Fruit fly (Drosophila melanogaster) whole organism, embryonic: Measurements from ENCODE around the gene SIDL.

Source experiments
- ATbp ChIP-seq: fragments of 200-800 bp; sonication (Bioruptor generic); optimal IDR thresholded peaks from 2 replicates; lab custom pipeline; 2017; ENCODE audit warnings: missing biosample characterization, mild to moderate bottlenecking, missing genetic modification characterization, missing genetic modification reagents
- Ada2b ChIP-seq: fragments of 200-800 bp; sonication (Bioruptor generic); IDR thresholded peaks from 2 replicates; pipeline ENCODE4 v1.3.6; 2022; ENCODE audit warnings: missing biosample characterization, missing genetic modification characterization
- Atf-2 ChIP-seq: fragments of 200-800 bp; sonication (Bioruptor generic); optimal IDR thresholded peaks from 2 replicates; lab custom pipeline; 2016; ENCODE audit warnings: missing biosample characterization, missing genetic modification characterization
- B-H1 ChIP-seq: fragments of 200-800 bp; sonication (Bioruptor generic); IDR thresholded peaks from 3 replicates; pipeline ENCODE4 v1.3.6; 2022; ENCODE audit warnings: missing biosample characterization, missing genetic modification characterization
- CG10654 ChIP-seq: fragments of 200-800 bp; sonication (Bioruptor generic); optimal IDR thresholded peaks from 2 replicates; lab custom pipeline; 2016; ENCODE audit warnings: missing biosample characterization, missing genetic modification characterization
- CG10979 ChIP-seq: fragments of 200-800 bp; sonication (Bioruptor generic); optimal IDR thresholded peaks from 2 replicates; lab custom pipeline; 2018; ENCODE audit warnings: missing biosample characterization, mild to moderate bottlenecking, missing genetic modification characterization, moderate library complexity
- CG11560 ChIP-seq: fragments of 200-800 bp; sonication (Bioruptor generic); IDR thresholded peaks from 3 replicates; pipeline ENCODE4 v1.3.6; 2022; ENCODE audit warnings: missing biosample characterization, missing genetic modification characterization
- CG12155 ChIP-seq: fragments of 200-800 bp; sonication (Bioruptor generic); optimal IDR thresholded peaks from 3 replicates; lab custom pipeline; 2016; ENCODE audit warnings: missing biosample characterization, missing genetic modification characterization
- CG13424 ChIP-seq: fragments of 200-800 bp; sonication (Bioruptor generic); optimal IDR thresholded peaks from 2 replicates; lab custom pipeline; 2019; ENCODE audit warnings: missing biosample characterization, mild to moderate bottlenecking, missing genetic modification characterization, moderate library complexity
- CG17328 ChIP-seq: fragments of 200-800 bp; sonication (Bioruptor generic); IDR thresholded peaks from 2 replicates; pipeline ENCODE4 v1.3.6; 2022; ENCODE audit warnings: missing biosample characterization, missing genetic modification characterization
- CG17568 ChIP-seq: fragments of 200-800 bp; sonication (Bioruptor generic); optimal IDR thresholded peaks from 2 replicates; lab custom pipeline; 2018; ENCODE audit warnings: missing biosample characterization, mild to moderate bottlenecking, missing genetic modification characterization, moderate library complexity
- CG18599 ChIP-seq: fragments of 200-800 bp; sonication (Bioruptor generic); optimal IDR thresholded peaks from 3 replicates; lab custom pipeline; 2017; ENCODE audit warnings: missing biosample characterization, missing genetic modification characterization, mild to moderate bottlenecking, moderate library complexity, missing genetic modification reagents
- CG2120 ChIP-seq: fragments of 200-800 bp; sonication (Bioruptor generic); optimal IDR thresholded peaks from 3 replicates; lab custom pipeline; 2016; ENCODE audit warnings: missing biosample characterization, missing genetic modification characterization
- CG32532 ChIP-seq: fragments of 200-800 bp; sonication (Bioruptor generic); IDR thresholded peaks from 2 replicates; pipeline ENCODE4 v1.3.6; 2022; ENCODE audit warnings: missing biosample characterization, missing genetic modification characterization
- CG3847 ChIP-seq: fragments of 200-800 bp; sonication (Bioruptor generic); IDR thresholded peaks from 2 replicates; pipeline ENCODE4 v1.3.6; 2022; ENCODE audit warnings: missing biosample characterization, missing genetic modification characterization
- CG43689 ChIP-seq: fragments of 200-800 bp; sonication (Bioruptor generic); IDR thresholded peaks from 2 replicates; pipeline ENCODE4 v1.3.6; 2022; ENCODE audit warnings: missing biosample characterization, missing genetic modification characterization
- CG4707 ChIP-seq: fragments of 200-800 bp; sonication (Bioruptor generic); optimal IDR thresholded peaks from 2 replicates; lab custom pipeline; 2018; ENCODE audit warnings: missing biosample characterization, mild to moderate bottlenecking, missing genetic modification characterization, moderate library complexity
- CG4854 ChIP-seq: fragments of 200-800 bp; sonication (Bioruptor generic); optimal IDR thresholded peaks from 2 replicates; lab custom pipeline; 2016; ENCODE audit warnings: missing biosample characterization, missing genetic modification characterization, inconsistent platforms
- CG7372 ChIP-seq: fragments of 200-800 bp; sonication (Bioruptor generic); IDR thresholded peaks from 2 replicates; pipeline ENCODE4 v1.3.6; 2022; ENCODE audit warnings: missing biosample characterization, missing genetic modification characterization
- CG8089 ChIP-seq: fragments of 200-800 bp; sonication (Bioruptor generic); optimal IDR thresholded peaks from 3 replicates; lab custom pipeline; 2016; ENCODE audit warnings: missing biosample characterization, missing genetic modification characterization
- CG8924 ChIP-seq: fragments of 200-800 bp; optimal IDR thresholded peaks from 3 replicates; lab custom pipeline; 2019; ENCODE audit warnings: missing biosample characterization, mild to moderate bottlenecking, missing genetic modification characterization, moderate library complexity
- CG9437 ChIP-seq: fragments of 200-800 bp; sonication (Bioruptor generic); optimal IDR thresholded peaks from 2 replicates; lab custom pipeline; 2018; ENCODE audit warnings: missing biosample characterization, mild to moderate bottlenecking, missing genetic modification characterization
- Dad ChIP-seq: fragments of 200-800 bp; sonication (Bioruptor generic); optimal IDR thresholded peaks from 3 replicates; lab custom pipeline; 2016; ENCODE audit warnings: missing biosample characterization, missing genetic modification characterization
- Dref ChIP-seq: fragments of 200-800 bp; sonication (Bioruptor generic); IDR thresholded peaks from 2 replicates; pipeline ENCODE4 v1.3.6; 2022; ENCODE audit warnings: missing biosample characterization, missing genetic modification characterization
- Fer1 ChIP-seq: fragments of 200-800 bp; sonication (Bioruptor generic); optimal IDR thresholded peaks from 2 replicates; lab custom pipeline; 2017; ENCODE audit warnings: missing biosample characterization, mild to moderate bottlenecking, missing genetic modification characterization
- Fer3 ChIP-seq: fragments of 200-800 bp; sonication (Bioruptor generic); optimal IDR thresholded peaks from 2 replicates; lab custom pipeline; 2018; ENCODE audit warnings: missing biosample characterization, mild to moderate bottlenecking, missing genetic modification characterization, moderate library complexity
- Hand ChIP-seq: fragments of 200-800 bp; sonication (Bioruptor generic); optimal IDR thresholded peaks from 2 replicates; lab custom pipeline; 2017; ENCODE audit warnings: mild to moderate bottlenecking, missing biosample characterization, missing genetic modification reagents, missing genetic modification characterization
- Hr39 ChIP-seq: fragments of >200 bp; optimal IDR thresholded peaks from 2 replicates; lab custom pipeline; 2017
- Hr51 ChIP-seq, 2 experiments: fragments of 200-800 bp; sonication (Bioruptor generic); optimal IDR thresholded peaks; 2 replicates in 1 of 2; 3 replicates in 1 of 2; lab custom pipeline; 2016 to 2018; ENCODE audit warnings: missing biosample characterization in 2 of 2, missing genetic modification characterization in 2 of 2, mild to moderate bottlenecking in 1 of 2, moderate library complexity in 1 of 2
- Mrtf ChIP-seq: fragments of 200-800 bp; sonication (Bioruptor generic); IDR thresholded peaks from 3 replicates; pipeline ENCODE4 v1.3.6; 2022; ENCODE audit warnings: missing biosample characterization, missing genetic modification characterization
- Optix ChIP-seq: fragments of 200-800 bp; sonication (Bioruptor generic); IDR thresholded peaks from 3 replicates; pipeline ENCODE4 v1.3.6; 2022; ENCODE audit warnings: missing biosample characterization, missing genetic modification characterization
- Six4 ChIP-seq: fragments of 200-800 bp; sonication (Bioruptor generic); optimal IDR thresholded peaks from 2 replicates; lab custom pipeline; 2016; ENCODE audit warnings: missing biosample characterization, missing genetic modification characterization
- YL-1 ChIP-seq: fragments of 200-800 bp; sonication (Bioruptor generic); optimal IDR thresholded peaks from 3 replicates; lab custom pipeline; 2017; ENCODE audit warnings: missing biosample characterization, mild to moderate bottlenecking, missing genetic modification characterization
- al ChIP-seq: fragments of 200-800 bp; sonication (Bioruptor generic); IDR thresholded peaks from 2 replicates; pipeline ENCODE4 v1.3.6; 2022; ENCODE audit warnings: missing biosample characterization, missing genetic modification characterization
- btn ChIP-seq: fragments of 200-800 bp; sonication (Bioruptor generic); optimal IDR thresholded peaks from 2 replicates; lab custom pipeline; 2016; ENCODE audit warnings: missing biosample characterization, missing genetic modification characterization
- chinmo ChIP-seq: fragments of 200-800 bp; sonication (Bioruptor generic); IDR thresholded peaks from 4 replicates; pipeline ENCODE4 v1.3.6; 2022; ENCODE audit warnings: missing biosample characterization, missing genetic modification characterization; ENCODE audit not compliant: partially characterized antibody
- chn ChIP-seq: fragments of 200-800 bp; sonication (Bioruptor generic); optimal IDR thresholded peaks from 2 replicates; lab custom pipeline; 2016; ENCODE audit warnings: missing biosample characterization, missing genetic modification characterization
- croc ChIP-seq: fragments of 200-800 bp; sonication (Bioruptor generic); conservative IDR thresholded peaks from 3 replicates; pipeline ENCODE4 v1.3.6; 2022; ENCODE audit warnings: missing biosample characterization, missing genetic modification characterization
- dimm ChIP-seq: fragments of 200-800 bp; sonication (Bioruptor generic); IDR thresholded peaks from 2 replicates; pipeline ENCODE4 v1.3.6; 2022; ENCODE audit warnings: missing biosample characterization, missing genetic modification characterization
- dysf ChIP-seq: fragments of 200-800 bp; sonication (Bioruptor generic); IDR thresholded peaks from 3 replicates; pipeline ENCODE4 v1.3.6; 2022; ENCODE audit warnings: missing biosample characterization, missing genetic modification characterization
- ewg ChIP-seq: fragments of 200-800 bp; sonication (Bioruptor generic); optimal IDR thresholded peaks from 3 replicates; lab custom pipeline; 2017; ENCODE audit warnings: mild to moderate bottlenecking, missing biosample characterization, missing genetic modification reagents, missing genetic modification characterization
- gcm ChIP-seq: fragments of 200-800 bp; sonication (Bioruptor generic); optimal IDR thresholded peaks from 2 replicates; lab custom pipeline; 2019; ENCODE audit warnings: missing biosample characterization, mild to moderate bottlenecking, missing genetic modification characterization, moderate library complexity
- gsb ChIP-seq: fragments of 200-800 bp; sonication (Bioruptor generic); IDR thresholded peaks from 2 replicates; pipeline ENCODE4 v1.3.6; 2022; ENCODE audit warnings: missing biosample characterization, missing genetic modification characterization
- insv ChIP-seq, 2 experiments: fragments of 200-800 bp; sonication (Bioruptor generic); optimal IDR thresholded peaks; 3 replicates each; lab custom pipeline; 2016 to 2018; ENCODE audit warnings: missing biosample characterization in 2 of 2, missing genetic modification characterization in 2 of 2
- lilli ChIP-seq: fragments of 200-800 bp; sonication (Bioruptor generic); optimal IDR thresholded peaks from 3 replicates; lab custom pipeline; 2016; ENCODE audit warnings: missing biosample characterization, missing genetic modification characterization
- lola ChIP-seq, 3 experiments: fragments of >200 bp in 2 of 3; fragments of 200-800 bp in 1 of 3; sonication (Bioruptor generic) in 1 of 3; optimal IDR thresholded peaks; 2 replicates each; lab custom pipeline; 2017 to 2019; ENCODE audit warnings: missing biosample characterization in 3 of 3, missing genetic modification characterization in 3 of 3, mild to moderate bottlenecking in 1 of 3, moderate library complexity in 1 of 3
- pros ChIP-seq: fragments of 200-800 bp; sonication (Bioruptor generic); optimal IDR thresholded peaks from 3 replicates; lab custom pipeline; 2019; ENCODE audit warnings: missing biosample characterization, mild to moderate bottlenecking, missing genetic modification characterization, moderate library complexity
- psq ChIP-seq: fragments of 200-800 bp; sonication (Bioruptor generic); optimal IDR thresholded peaks from 2 replicates; lab custom pipeline; 2017; ENCODE audit warnings: missing biosample characterization, missing genetic modification characterization
- pzg ChIP-seq: fragments of 200-800 bp; sonication (Bioruptor generic); optimal IDR thresholded peaks from 3 replicates; lab custom pipeline; 2018; ENCODE audit warnings: missing biosample characterization, mild to moderate bottlenecking, missing genetic modification characterization, moderate library complexity
- row ChIP-seq: fragments of 200-800 bp; sonication (Bioruptor generic); IDR thresholded peaks from 3 replicates; pipeline ENCODE4 v1.3.6; 2022; ENCODE audit warnings: missing biosample characterization, missing genetic modification characterization
- stc ChIP-seq: fragments of 200-800 bp; sonication (Bioruptor generic); IDR thresholded peaks from 2 replicates; pipeline ENCODE4 v1.3.6; 2022; ENCODE audit warnings: missing biosample characterization, missing genetic modification characterization

The SIDL gene

DNA sequence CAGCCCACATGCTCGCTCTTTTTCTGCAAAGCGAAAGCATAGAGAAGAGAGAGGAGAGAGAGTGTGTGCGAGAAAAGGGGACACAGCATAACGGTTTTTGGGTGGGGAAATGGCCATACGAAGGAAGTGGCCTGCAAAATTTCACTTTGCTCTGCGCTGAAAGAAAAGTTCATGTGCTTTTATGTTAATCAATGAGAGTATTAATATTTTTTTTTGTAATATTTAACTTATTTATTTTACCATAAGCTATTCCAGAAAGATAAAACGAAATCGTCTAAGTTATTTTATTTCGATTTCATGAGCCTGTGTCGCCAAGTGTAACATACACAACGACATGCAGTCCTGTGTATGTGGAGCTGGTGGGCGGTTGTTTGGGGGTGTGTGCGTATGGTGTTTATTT lies 31.8 kb upstream of the SIDL start (continued):
- TF ChIP-seq CG3847 (peak; percentile 51), CG8924 (tag; lab: Kevin White, UChicago) (peak; percentile 67), CG43689 (GFP tag; lab: Robert Waterston, UW) (0 out of 2 replicates have a peak, but pooled peaks have one; percentile 29), Hr39 (lab: Kevin White, UChicago) (no peak), B-H1 (GFP tag; lab: Robert Waterston, UW) (peak; percentile 57; the same call in 2 of the 3 replicates), Fer3 (tag; lab: Kevin White, UChicago) (peak; percentile 74), gsb (GFP tag; lab: Robert Waterston, UW) (peak; percentile 57; the same call in 1 of the 2 replicates), CG12155 (GFP tag; lab: Kevin White, UChicago) (peak; percentile 40), CG32532 (peak; percentile 86), CG17568 (GFP tag; lab: Kevin White, UChicago) (no peak), chinmo (GFP tag; lab: Robert Waterston, UW) (0 out of 4 replicates have a peak, but pooled peaks have one; percentile 18), Ada2b (peak; percentile 74), stc (GFP tag; lab: Robert Waterston, UW) (peak; percentile 71), croc (GFP tag; lab: Robert Waterston, UW) (0 out of 3 replicates have a peak, but pooled peaks have one; percentile 21), lola (GFP tag; optimal IDR thresholded peaks at IDR 0.05; lab: Kevin White, UChicago) (peak in 1 of 3 experiments; percentile 3), Hr51 (GFP tag; optimal IDR thresholded peaks at IDR 0.05; lab: Kevin White, UChicago) (peak in 1 of 2 experiments; percentile 30), YL-1 (GFP tag; lab: Kevin White, UChicago) (peak; percentile 5), Dref (GFP tag; lab: Robert Waterston, UW) (no peak), CG4707 (GFP tag; lab: Kevin White, UChicago) (peak; percentile 4), CG7372 (GFP tag; lab: Robert Waterston, UW) (peak; percentile 60), CG8089 (GFP tag; lab: Kevin White, UChicago) (no peak), CG17328 (peak; percentile 76), lilli (GFP tag; lab: Kevin White, UChicago) (peak; percentile 65), psq (GFP tag; lab: Kevin White, UChicago) (no peak), CG10979 (peak; percentile 45), dimm (GFP tag; lab: Robert Waterston, UW) (peak; percentile 42; the same call in 1 of the 2 replicates), btn (GFP tag; lab: Kevin White, UChicago) (no peak), pzg (GFP tag; lab: Kevin White, UChicago) (no peak), CG4854 (no peak), Atf-2 (GFP tag; lab: Kevin White, UChicago) (no peak), pros (no peak), row (GFP tag; lab: Robert Waterston, UW) (peak; percentile 90), CG9437 (GFP tag; lab: Kevin White, UChicago) (peak; percentile 41), CG18599 (GFP tag; lab: Kevin White, UChicago) (peak; percentile 94), Fer1 (peak; percentile 89), Optix (GFP tag; lab: Robert Waterston, UW) (no peak; the same call in 2 of the 3 replicates), gcm (GFP tag; lab: Kevin White, UChicago) (no peak), Hand (peak; percentile 89), CG2120 (peak; percentile 81), CG10654 (GFP tag; lab: Kevin White, UChicago) (no peak), Mrtf (GFP tag; lab: Robert Waterston, UW) (peak; percentile 46; the same call in 1 of the 3 replicates), ATbp (GFP tag; lab: Kevin White, UChicago) (no peak), CG13424 (tag; lab: Kevin White, UChicago) (peak; percentile 76), Six4 (GFP tag; lab: Kevin White, UChicago) (no peak), Dad (GFP tag; lab: Kevin White, UChicago) (no peak), insv (GFP tag; optimal IDR thresholded peaks at IDR 0.05; lab: Kevin White, UChicago) (no peak), al (GFP tag; lab: Robert Waterston, UW) (peak; percentile 57), chn (no peak), dysf (GFP tag; lab: Robert Waterston, UW) (peak; percentile 82), CG11560 (tag; lab: Robert Waterston, UW) (no peak), ewg (peak; percentile 37)
